Fruit fly (Drosophila melanogaster) whole organism, embryonic: ENCODE data around the gene Tps1.

Experiments used
- CG10274 ChIP-seq: fragments of 200-800 bp; sonication (Bioruptor generic); optimal IDR thresholded peaks from 3 replicates; lab custom pipeline; 2017; ENCODE audit warnings: missing biosample characterization, mild to moderate bottlenecking, missing genetic modification characterization
- CG10321 ChIP-seq: fragments of 200-800 bp; sonication (Bioruptor generic); IDR thresholded peaks from 2 replicates; pipeline ENCODE4 v1.3.6; 2022; ENCODE audit warnings: missing biosample characterization, missing genetic modification characterization
- CG10431 ChIP-seq: fragments of 200-800 bp; sonication (Bioruptor generic); optimal IDR thresholded peaks from 3 replicates; lab custom pipeline; 2018; ENCODE audit warnings: missing biosample characterization, mild to moderate bottlenecking, missing genetic modification characterization
- CG10462 ChIP-seq: fragments of 200-800 bp; sonication (Bioruptor generic); optimal IDR thresholded peaks from 2 replicates; lab custom pipeline; 2016; ENCODE audit warnings: missing biosample characterization, missing genetic modification characterization
- CG12236 ChIP-seq: fragments of 200-800 bp; sonication (Bioruptor generic); optimal IDR thresholded peaks from 2 replicates; lab custom pipeline; 2016; ENCODE audit warnings: missing biosample characterization, missing genetic modification characterization
- CG14050 ChIP-seq: fragments of 200-800 bp; sonication (Bioruptor generic); IDR thresholded peaks from 3 replicates; pipeline ENCODE4 v1.3.6; 2022; ENCODE audit warnings: missing biosample characterization, missing genetic modification characterization
- CG17361 ChIP-seq: fragments of 200-800 bp; sonication (Bioruptor generic); IDR thresholded peaks from 3 replicates; pipeline ENCODE4 v1.3.6; 2022; ENCODE audit warnings: missing biosample characterization, missing genetic modification characterization
- CG17829 ChIP-seq: fragments of 200-800 bp; optimal IDR thresholded peaks from 2 replicates; lab custom pipeline; 2019; ENCODE audit warnings: missing biosample characterization, mild to moderate bottlenecking, missing genetic modification characterization, moderate library complexity
- CG18262 ChIP-seq: fragments of 200-800 bp; optimal IDR thresholded peaks from 3 replicates; lab custom pipeline; 2019; ENCODE audit warnings: missing biosample characterization, mild to moderate bottlenecking, missing genetic modification characterization, moderate library complexity
- CG1832 ChIP-seq: fragments of 200-800 bp; sonication (Bioruptor generic); optimal IDR thresholded peaks from 2 replicates; lab custom pipeline; 2017; ENCODE audit warnings: missing biosample characterization, mild to moderate bottlenecking, missing genetic modification characterization, inconsistent platforms
- CG18764 ChIP-seq: fragments of 200-800 bp; sonication (Bioruptor generic); optimal IDR thresholded peaks from 3 replicates; lab custom pipeline; 2016; ENCODE audit warnings: missing biosample characterization, missing genetic modification characterization
- CG2678 ChIP-seq: fragments of 200-800 bp; sonication (Bioruptor generic); optimal IDR thresholded peaks from 3 replicates; lab custom pipeline; 2019; ENCODE audit warnings: missing biosample characterization, mild to moderate bottlenecking, missing genetic modification characterization, moderate library complexity
- CG2889 ChIP-seq: fragments of 200-800 bp; sonication (Bioruptor generic); IDR thresholded peaks from 3 replicates; pipeline ENCODE4 v1.3.6; 2022; ENCODE audit warnings: missing biosample characterization, missing genetic modification characterization
- CG30403 ChIP-seq: fragments of 200-800 bp; sonication (Bioruptor generic); optimal IDR thresholded peaks from 3 replicates; lab custom pipeline; 2016; ENCODE audit warnings: missing biosample characterization, missing genetic modification characterization
- CG31224 ChIP-seq: fragments of 200-800 bp; sonication (Bioruptor generic); IDR thresholded peaks from 2 replicates; pipeline ENCODE4 v1.3.6; 2022; ENCODE audit warnings: missing biosample characterization, missing genetic modification characterization
- CG33213 ChIP-seq: fragments of 200-800 bp; sonication (Bioruptor generic); optimal IDR thresholded peaks from 3 replicates; lab custom pipeline; 2016; ENCODE audit warnings: missing biosample characterization, missing genetic modification characterization
- CG34224 ChIP-seq: fragments of 200-800 bp; sonication (Bioruptor generic); IDR thresholded peaks from 3 replicates; pipeline ENCODE4 v1.3.6; 2022; ENCODE audit warnings: missing biosample characterization, missing genetic modification characterization; ENCODE audit not compliant: partially characterized antibody
- CG4424 ChIP-seq: fragments of 200-800 bp; sonication (Bioruptor generic); optimal IDR thresholded peaks from 3 replicates; lab custom pipeline; 2016; ENCODE audit warnings: missing biosample characterization, missing genetic modification characterization
- CG8290 ChIP-seq, 3 experiments: fragments of 200-800 bp; sonication (Bioruptor generic); optimal IDR thresholded peaks; 2 replicates each; lab custom pipeline; 2016 to 2019; ENCODE audit warnings: missing biosample characterization in 3 of 3, missing genetic modification characterization in 3 of 3, mild to moderate bottlenecking in 2 of 3, moderate library complexity in 1 of 3
- CG8388 ChIP-seq: fragments of 200-800 bp; sonication (Bioruptor generic); optimal IDR thresholded peaks from 2 replicates; lab custom pipeline; 2019; ENCODE audit warnings: missing biosample characterization, mild to moderate bottlenecking, missing genetic modification characterization, moderate library complexity
- CG8924 ChIP-seq: fragments of 200-800 bp; optimal IDR thresholded peaks from 3 replicates; lab custom pipeline; 2019; ENCODE audit warnings: missing biosample characterization, mild to moderate bottlenecking, missing genetic modification characterization, moderate library complexity
- CG9437 ChIP-seq: fragments of 200-800 bp; sonication (Bioruptor generic); optimal IDR thresholded peaks from 2 replicates; lab custom pipeline; 2018; ENCODE audit warnings: missing biosample characterization, mild to moderate bottlenecking, missing genetic modification characterization
- CTCF ChIP-seq: fragments of 200-800 bp; sonication (Bioruptor generic); optimal IDR thresholded peaks from 2 replicates; lab custom pipeline; 2017; ENCODE audit warnings: missing biosample characterization, mild to moderate bottlenecking, missing genetic modification characterization, moderate library complexity
- Dbx ChIP-seq: fragments of 200-800 bp; sonication (Bioruptor generic); IDR thresholded peaks from 3 replicates; pipeline ENCODE4 v1.3.6; 2022; ENCODE audit warnings: missing biosample characterization, missing genetic modification characterization
- ERR ChIP-seq: fragments of 200-800 bp; sonication (Bioruptor generic); optimal IDR thresholded peaks from 2 replicates; lab custom pipeline; 2016; ENCODE audit warnings: missing biosample characterization, missing genetic modification characterization
- Ets97D ChIP-seq: fragments of 200-800 bp; sonication (Bioruptor generic); optimal IDR thresholded peaks from 3 replicates; lab custom pipeline; 2016; ENCODE audit warnings: missing biosample characterization, missing genetic modification characterization
- Fer1 ChIP-seq: fragments of 200-800 bp; sonication (Bioruptor generic); optimal IDR thresholded peaks from 2 replicates; lab custom pipeline; 2017; ENCODE audit warnings: missing biosample characterization, mild to moderate bottlenecking, missing genetic modification characterization
- Fer3 ChIP-seq: fragments of 200-800 bp; sonication (Bioruptor generic); optimal IDR thresholded peaks from 2 replicates; lab custom pipeline; 2018; ENCODE audit warnings: missing biosample characterization, mild to moderate bottlenecking, missing genetic modification characterization, moderate library complexity
- Hr3 ChIP-seq: fragments of 200-800 bp; sonication (Bioruptor generic); optimal IDR thresholded peaks from 3 replicates; lab custom pipeline; 2016; ENCODE audit warnings: missing biosample characterization, missing genetic modification characterization
- Lim3 ChIP-seq: fragments of 200-800 bp; sonication (Bioruptor generic); IDR thresholded peaks from 2 replicates; pipeline ENCODE4 v1.3.6; 2022; ENCODE audit warnings: missing biosample characterization, missing genetic modification characterization
- Oli ChIP-seq: fragments of 200-800 bp; sonication (Bioruptor generic); optimal IDR thresholded peaks from 2 replicates; lab custom pipeline; 2018; ENCODE audit warnings: missing biosample characterization, mild to moderate bottlenecking, missing genetic modification characterization, moderate library complexity
- da ChIP-seq: fragments of 200-800 bp; sonication (Bioruptor generic); optimal IDR thresholded peaks from 2 replicates; lab custom pipeline; 2016; ENCODE audit warnings: missing biosample characterization, missing genetic modification characterization
- dm ChIP-seq: fragments of 200-800 bp; sonication (Bioruptor generic); optimal IDR thresholded peaks from 3 replicates; lab custom pipeline; 2016; ENCODE audit warnings: missing biosample characterization, missing genetic modification characterization
- gsb-n ChIP-seq: fragments of 200-800 bp; sonication (Bioruptor generic); optimal IDR thresholded peaks from 3 replicates; lab custom pipeline; 2018; ENCODE audit warnings: missing biosample characterization, mild to moderate bottlenecking, missing genetic modification characterization
- gt ChIP-seq: fragments of 200-800 bp; sonication (Bioruptor generic); IDR thresholded peaks from 2 replicates; pipeline ENCODE4 v1.3.6; 2022; ENCODE audit warnings: missing biosample characterization, missing genetic modification characterization
- hb ChIP-seq: fragments of 200-800 bp; sonication (Bioruptor generic); IDR thresholded peaks from 3 replicates; pipeline ENCODE4 v1.3.6; 2022; ENCODE audit warnings: missing biosample characterization, missing genetic modification characterization; ENCODE audit not compliant: partially characterized antibody
- jigr1 ChIP-seq: fragments of 200-800 bp; sonication (Bioruptor generic); IDR thresholded peaks from 3 replicates; pipeline ENCODE4 v1.3.6; 2022; ENCODE audit warnings: missing biosample characterization, missing genetic modification characterization
- kay ChIP-seq: fragments of 200-800 bp; sonication (Bioruptor generic); optimal IDR thresholded peaks from 2 replicates; lab custom pipeline; 2016; ENCODE audit warnings: missing biosample characterization, missing genetic modification characterization
- pb ChIP-seq: fragments of 200-800 bp; sonication (Bioruptor generic); optimal IDR thresholded peaks from 3 replicates; lab custom pipeline; 2016; ENCODE audit warnings: missing biosample characterization, missing genetic modification characterization
- prd ChIP-seq, 3 experiments: fragments of >200 bp in 2 of 3; fragments of 200-800 bp in 1 of 3; sonication (Bioruptor generic) in 1 of 3; optimal IDR thresholded peaks in 2 of 3; IDR thresholded peaks in 1 of 3; 2 replicates in 2 of 3; 3 replicates in 1 of 3; pipeline versions ENCODE4 v1.3.6 to Lab custom; 2017 to 2022; ENCODE audit warnings: missing biosample characterization in 1 of 3, missing genetic modification characterization in 1 of 3
- pum ChIP-seq: fragments of 200-800 bp; sonication (Bioruptor generic); optimal IDR thresholded peaks from 2 replicates; lab custom pipeline; 2016; ENCODE audit warnings: missing biosample characterization, missing genetic modification characterization
- scrt ChIP-seq: fragments of 200-800 bp; sonication (Bioruptor generic); optimal IDR thresholded peaks from 2 replicates; lab custom pipeline; 2018; ENCODE audit warnings: missing biosample characterization, mild to moderate bottlenecking, missing genetic modification characterization, moderate library complexity
- sens ChIP-seq: fragments of 200-800 bp; sonication (Bioruptor generic); peaks from one replicate; lab custom pipeline; 2016; ENCODE audit warnings: missing biosample characterization, missing genetic modification characterization
- sim ChIP-seq: fragments of 200-800 bp; sonication (Bioruptor generic); IDR thresholded peaks from 2 replicates; pipeline ENCODE4 v1.3.6; 2022; ENCODE audit warnings: missing biosample characterization, missing genetic modification characterization
- slou ChIP-seq: fragments of 200-800 bp; sonication (Bioruptor generic); optimal IDR thresholded peaks from 3 replicates; lab custom pipeline; 2016; ENCODE audit warnings: missing biosample characterization, missing genetic modification characterization
- so ChIP-seq: fragments of 200-800 bp; sonication (Bioruptor generic); IDR thresholded peaks from 3 replicates; pipeline ENCODE4 v1.3.6; 2022; ENCODE audit warnings: missing biosample characterization, missing genetic modification characterization
- tgo ChIP-seq: fragments of 200-800 bp; sonication (Bioruptor generic); IDR thresholded peaks from 3 replicates; pipeline ENCODE4 v1.3.6; 2022; ENCODE audit warnings: missing biosample characterization, missing genetic modification characterization
- tin ChIP-seq: fragments of 200-800 bp; sonication (Bioruptor generic); optimal IDR thresholded peaks from 3 replicates; lab custom pipeline; 2016; ENCODE audit warnings: missing biosample characterization, missing genetic modification characterization
- tna ChIP-seq: fragments of 200-800 bp; sonication (Bioruptor generic); IDR thresholded peaks from 2 replicates; pipeline ENCODE4 v1.3.6; 2022; ENCODE audit warnings: missing biosample characterization, missing genetic modification characterization; ENCODE audit not compliant: partially characterized antibody
- vvl ChIP-seq: fragments of 200-800 bp; sonication (Bioruptor generic); IDR thresholded peaks from 2 replicates; pipeline ENCODE4 v1.3.6; 2022; ENCODE audit warnings: missing biosample characterization, missing genetic modification characterization
- zen ChIP-seq: fragments of 200-800 bp; sonication (Bioruptor generic); optimal IDR thresholded peaks from 3 replicates; lab custom pipeline; 2018; ENCODE audit warnings: missing biosample characterization, mild to moderate bottlenecking, missing genetic modification characterization, moderate library complexity

Tps1 gene

DNA sequence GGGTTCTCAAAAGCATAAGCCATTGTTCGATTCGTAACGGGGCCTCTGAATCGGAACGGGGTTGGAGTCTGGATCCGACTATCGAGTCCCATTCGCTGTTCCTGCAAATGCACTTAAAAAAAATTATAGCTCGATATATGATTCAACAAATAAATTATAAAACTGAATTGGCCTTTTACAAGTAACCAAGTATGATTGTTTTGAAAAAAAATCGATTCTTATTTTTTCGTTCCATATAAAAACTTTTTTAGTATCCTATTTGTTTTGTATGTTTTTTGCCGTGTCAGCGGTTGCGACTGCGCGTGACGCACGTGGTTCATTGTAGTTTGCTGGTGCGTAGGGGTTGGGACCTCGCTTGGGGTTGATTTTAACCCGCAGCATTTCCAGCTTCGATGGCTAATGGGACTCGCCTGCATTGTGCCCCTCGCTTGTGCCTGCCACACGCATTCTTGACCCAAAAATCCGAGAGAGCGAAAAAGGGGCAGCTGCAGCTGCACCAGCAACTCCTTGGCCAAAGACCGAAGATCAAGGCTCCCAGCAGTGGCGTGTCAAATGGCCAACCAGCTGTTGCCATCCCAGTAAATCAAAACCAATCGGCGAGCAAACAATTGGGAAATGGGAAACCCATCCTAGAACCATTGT is 37.3 kb upstream of the Tps1 start (continued):
- TF ChIP-seq sim, result peak; percentile 65; the same call in 1 of the 2 replicates
- TF ChIP-seq CG4424 (GFP tag; lab: Kevin White, UChicago), result peak; percentile 81
- TF ChIP-seq CG10274 (GFP tag; lab: Kevin White, UChicago), result no peak
- TF ChIP-seq kay (GFP tag; lab: Kevin White, UChicago), result peak; percentile 45
- TF ChIP-seq gt, result 0 out of 2 replicates have a peak, but pooled peaks have one; percentile 38
- TF ChIP-seq CG8388 (GFP tag; lab: Kevin White, UChicago), result peak; percentile 73
- no peak for TF ChIP-seq hb
- peak; percentile 91 for TF ChIP-seq gsb-n (tag; lab: Kevin White, UChicago)
- TF ChIP-seq CG9437 (GFP tag; lab: Kevin White, UChicago), result no peak
- TF ChIP-seq CG10431 (GFP tag; lab: Kevin White, UChicago), result no peak
- TF ChIP-seq CG14050 (GFP tag; lab: Robert Waterston, UW), result no peak
- TF ChIP-seq pum (GFP tag; lab: Kevin White, UChicago), result peak; percentile 68
- TF ChIP-seq so (GFP tag; lab: Robert Waterston, UW), result no peak
- no peak for TF ChIP-seq Fer1 (GFP tag; lab: Kevin White, UChicago)
- peak; percentile 59 for TF ChIP-seq tin (GFP tag; lab: Kevin White, UChicago)
- TF ChIP-seq jigr1 (GFP tag; lab: Robert Waterston, UW), result no peak
- peak; percentile 51 for TF ChIP-seq CG33213 (GFP tag; lab: Kevin White, UChicago)
- TF ChIP-seq Oli (tag; lab: Kevin White, UChicago), result peak; percentile 52
- TF ChIP-seq CG17829 (tag; lab: Kevin White, UChicago), result peak; percentile 92
- TF ChIP-seq da, result peak; percentile 4
- TF ChIP-seq Lim3 (GFP tag; lab: Robert Waterston, UW), result no peak
- peak; percentile 52; the same call in 1 of the 3 replicates for TF ChIP-seq tgo (GFP tag; lab: Robert Waterston, UW)
- TF ChIP-seq ERR (GFP tag; lab: Kevin White, UChicago), result no peak
- peak; percentile 59 for TF ChIP-seq CG10462 (GFP tag; lab: Kevin White, UChicago)
- TF ChIP-seq CG8924 (tag; lab: Kevin White, UChicago), result peak; percentile 84
- TF ChIP-seq Ets97D (GFP tag; lab: Kevin White, UChicago), result peak; percentile 4
- TF ChIP-seq CG30403 (GFP tag; lab: Kevin White, UChicago), result peak; percentile 60
- peak; percentile 55 for TF ChIP-seq CG12236 (GFP tag; lab: Kevin White, UChicago)
- no peak for TF ChIP-seq Dbx (GFP tag; lab: Robert Waterston, UW)
- TF ChIP-seq CG18764 (GFP tag; lab: Kevin White, UChicago), result peak; percentile 26
- peak; percentile 79 for TF ChIP-seq zen (tag; lab: Kevin White, UChicago)
- TF ChIP-seq CG10321 (GFP tag; lab: Robert Waterston, UW), result no peak
- peak; percentile 0 for TF ChIP-seq Fer3 (tag; lab: Kevin White, UChicago)
- TF ChIP-seq prd (optimal IDR thresholded peaks at IDR 0.05; lab: Kevin White, UChicago), result no peak
- peak; percentile 79 for TF ChIP-seq prd (GFP tag; IDR thresholded peaks at IDR 0.05; lab: Robert Waterston, UW)
- peak; percentile 74 for TF ChIP-seq dm (GFP tag; lab: Kevin White, UChicago)
- no peak for TF ChIP-seq CG34224 (GFP tag; lab: Robert Waterston, UW)
- TF ChIP-seq Hr3 (GFP tag; lab: Kevin White, UChicago), result peak; percentile 37
- no peak for TF ChIP-seq tna (GFP tag; lab: Robert Waterston, UW)
- peak; percentile 42 for TF ChIP-seq CG8290 (GFP tag; optimal IDR thresholded peaks at IDR 0.05; lab: Kevin White, UChicago)
- TF ChIP-seq CG8290 (tag; optimal IDR thresholded peaks at IDR 0.05; lab: Kevin White, UChicago), result no peak
- peak; percentile 55 for TF ChIP-seq CG2678 (tag; lab: Kevin White, UChicago)
- peak; percentile 98 for TF ChIP-seq sens (GFP tag; lab: Kevin White, UChicago)
- TF ChIP-seq vvl (GFP tag; lab: Robert Waterston, UW), result peak; percentile 77
- no peak for TF ChIP-seq CG2889 (GFP tag; lab: Robert Waterston, UW)
- no peak for TF ChIP-seq CTCF (GFP tag; lab: Kevin White, UChicago)
- TF ChIP-seq CG17361 (GFP tag; lab: Robert Waterston, UW), result peak; percentile 75
- TF ChIP-seq CG31224, result no peak
- peak; percentile 92 for TF ChIP-seq CG18262 (tag; lab: Kevin White, UChicago)
- no peak for TF ChIP-seq CG1832 (GFP tag; lab: Kevin White, UChicago)
- TF ChIP-seq scrt (GFP tag; lab: Kevin White, UChicago), result no peak
- no peak for TF ChIP-seq slou
- no peak for TF ChIP-seq pb (GFP tag; lab: Kevin White, UChicago)
